Fruit fly (Drosophila melanogaster): ENCODE results near the gene disco-r.

Gene disco-r

DNA sequence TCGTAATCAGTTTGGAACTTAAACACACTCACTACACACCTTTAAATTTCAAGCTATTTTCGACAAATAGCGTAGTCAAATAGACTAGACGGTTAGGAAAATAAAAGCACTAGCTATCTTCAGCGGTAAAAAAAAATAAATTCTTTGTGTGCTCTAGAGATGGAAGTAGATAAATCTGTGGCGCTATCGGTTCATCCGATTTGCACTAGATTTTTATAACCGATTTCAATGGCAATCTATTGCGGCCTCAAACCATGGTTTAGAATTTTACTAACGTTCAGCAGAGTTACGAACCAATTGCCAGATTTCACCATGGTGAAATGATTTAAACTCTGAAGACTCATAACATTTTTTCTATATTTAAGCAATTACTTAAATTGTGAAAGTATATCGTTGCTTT is 52.3 kb downstream of the disco-r start (continued):
- TF ChIP-seq CG10147 (GFP tag; optimal IDR thresholded peaks at IDR 0.05): no peak
- TF ChIP-seq Hsf (GFP tag; optimal IDR thresholded peaks at IDR 0.05): no peak
- no peak for TF ChIP-seq CG7839 (tag; optimal IDR thresholded peaks at IDR 0.05)
- TF ChIP-seq Aef1 (GFP tag; IDR thresholded peaks at IDR 0.05): no peak
- TF ChIP-seq ewg (GFP tag; optimal IDR thresholded peaks at IDR 0.05): no peak
- TF ChIP-seq Dbx (GFP tag; IDR thresholded peaks at IDR 0.05): 0 out of 3 replicates have a peak, but pooled peaks have one; percentile 27
- no peak for TF ChIP-seq CG10209 (GFP tag; optimal IDR thresholded peaks at IDR 0.05)
- no peak for TF ChIP-seq CG18764 (GFP tag; optimal IDR thresholded peaks at IDR 0.05)
- TF ChIP-seq CG2712 (tag; optimal IDR thresholded peaks at IDR 0.05): peak; percentile 47
- TF ChIP-seq CG1529 (GFP tag; optimal IDR thresholded peaks at IDR 0.05): no peak
- TF ChIP-seq ase (GFP tag; IDR thresholded peaks at IDR 0.05): no peak
- no peak for TF ChIP-seq fd64A (GFP tag; optimal IDR thresholded peaks at IDR 0.05)
- TF ChIP-seq CG6689 (GFP tag; IDR thresholded peaks at IDR 0.05): no peak
- no peak for TF ChIP-seq Atf6 (GFP tag; IDR thresholded peaks at IDR 0.05)
- no peak for TF ChIP-seq CG9727 (GFP tag; optimal IDR thresholded peaks at IDR 0.05)
- TF ChIP-seq Side (GFP tag; optimal IDR thresholded peaks at IDR 0.05): no peak
- no peak for TF ChIP-seq CG7357 (GFP tag; IDR thresholded peaks at IDR 0.05)
- peak in 1 of 2 experiments; percentile 51 for TF ChIP-seq Pdp1 (GFP tag; optimal IDR thresholded peaks at IDR 0.05)
- TF ChIP-seq nerfin-2 (GFP tag; IDR thresholded peaks at IDR 0.05; ENCODE audit: partially characterized antibody): peak; percentile 12; the same call in 1 of the 2 replicates
- TF ChIP-seq sim (GFP tag; IDR thresholded peaks at IDR 0.05): no peak
- TF ChIP-seq cato (GFP tag; optimal IDR thresholded peaks at IDR 0.05; ENCODE audit: borderline replicate concordance): no peak
- TF ChIP-seq Sry-δ (GFP tag; optimal IDR thresholded peaks at IDR 0.05): peak; percentile 98
- peak; percentile 58 for TF ChIP-seq row (GFP tag; IDR thresholded peaks at IDR 0.05)
- TF ChIP-seq slou (GFP tag; optimal IDR thresholded peaks at IDR 0.05): no peak
- TF ChIP-seq CG7271 (tag; optimal IDR thresholded peaks at IDR 0.05): no peak
- no peak for TF ChIP-seq exex (tag; optimal IDR thresholded peaks at IDR 0.05)
- TF ChIP-seq Deaf1 (tag; optimal IDR thresholded peaks at IDR 0.05): peak; percentile 18
- TF ChIP-seq CG4820 (GFP tag; optimal IDR thresholded peaks at IDR 0.05): no peak
- no peak for TF ChIP-seq caup (GFP tag; optimal IDR thresholded peaks at IDR 0.05; ENCODE audit: severe bottlenecking)
- TF ChIP-seq mam (GFP tag; optimal IDR thresholded peaks at IDR 0.05): peak; percentile 11
- no peak for TF ChIP-seq br (optimal IDR thresholded peaks at IDR 0.05)
- TF ChIP-seq CG15011 (GFP tag; optimal IDR thresholded peaks at IDR 0.05): no peak
- TF ChIP-seq CG2199 (GFP tag; IDR thresholded peaks at IDR 0.05): peak; percentile 46; the same call in 2 of the 3 replicates
- peak; percentile 57; the same call in 1 of the 3 replicates for TF ChIP-seq HLH4C (GFP tag; IDR thresholded peaks at IDR 0.05; ENCODE audit: partially characterized antibody)
- TF ChIP-seq odd (GFP tag; optimal IDR thresholded peaks at IDR 0.05): no peak
- no peak for TF ChIP-seq CG11093 (GFP tag; IDR thresholded peaks at IDR 0.05)
- TF ChIP-seq CG11398 (GFP tag; optimal IDR thresholded peaks at IDR 0.05): no peak
- no peak for TF ChIP-seq nau (GFP tag; optimal IDR thresholded peaks at IDR 0.05)
- no peak for TF ChIP-seq nerfin-1 (tag; optimal IDR thresholded peaks at IDR 0.05)
- no peak for TF ChIP-seq Nf-YB (GFP tag; optimal IDR thresholded peaks at IDR 0.05)
- no peak for TF ChIP-seq crol (GFP tag; IDR thresholded peaks at IDR 0.05)
- TF ChIP-seq vnd (GFP tag; IDR thresholded peaks at IDR 0.05; ENCODE audit: partially characterized antibody): peak; percentile 51; the same call in 2 of the 3 replicates
- TF ChIP-seq CG11456 (GFP tag; IDR thresholded peaks at IDR 0.05): no peak
- TF ChIP-seq CG34422 (GFP tag; IDR thresholded peaks at IDR 0.05): no peak
- no peak for TF ChIP-seq Sox102F (GFP tag; optimal IDR thresholded peaks at IDR 0.05)
- peak; percentile 71 for TF ChIP-seq CG16813 (GFP tag; IDR thresholded peaks at IDR 0.05; ENCODE audit: partially characterized antibody)
- no peak for TF ChIP-seq CG12236 (GFP tag; optimal IDR thresholded peaks at IDR 0.05)
- TF ChIP-seq YL-1 (GFP tag; optimal IDR thresholded peaks at IDR 0.05): no peak
- no peak for TF ChIP-seq CG12942 (GFP tag; optimal IDR thresholded peaks at IDR 0.05)
- TF ChIP-seq Mes4 (GFP tag; optimal IDR thresholded peaks at IDR 0.05): no peak
- peak; percentile 50 for TF ChIP-seq CG12769 (tag; optimal IDR thresholded peaks at IDR 0.05)

Data from whole organism, embryonic.